Worm (Caenorhabditis elegans) whole organism, mixed stage, embryonic: ENCODE measurements around the gene C30G4.4.
"Not testable (repeated sequence)": the region's sequence is repeated elsewhere in the genome, so short reads cannot be mapped to it uniquely, and the experiment has no call there.

Source experiments
- M03D4.4 ChIP-seq: sonication (generic microtip); optimal IDR thresholded peaks from 2 replicates; lab custom pipeline; 2017; ENCODE audit warnings: mild to moderate bottlenecking, missing genetic modification characterization, missing compliant biosample characterization
- bed-3 ChIP-seq: fragments of 200-800 bp; sonication (Bioruptor generic); optimal IDR thresholded peaks from 3 replicates; lab custom pipeline; 2018; ENCODE audit warnings: mild to moderate bottlenecking, missing genetic modification characterization, moderate library complexity, missing compliant biosample characterization
- blmp-1 ChIP-seq: fragments of 150-350 bp; optimal IDR thresholded peaks from 2 replicates; lab custom pipeline; 2014; ENCODE audit warnings: missing biosample characterization, missing genetic modification characterization
- ceh-39 ChIP-seq: fragments of 150-350 bp; optimal IDR thresholded peaks from 2 replicates; lab custom pipeline; 2014; ENCODE audit warnings: missing biosample characterization, missing genetic modification characterization
- ceh-43 ChIP-seq: fragments of 200-800 bp; sonication (Bioruptor generic); optimal IDR thresholded peaks from 2 replicates; lab custom pipeline; 2018; ENCODE audit warnings: mild to moderate bottlenecking, missing genetic modification characterization, moderate library complexity, missing compliant biosample characterization
- ceh-83 ChIP-seq: fragments of 200-800 bp; sonication (Bioruptor generic); optimal IDR thresholded peaks from 2 replicates; lab custom pipeline; 2018; ENCODE audit warnings: mild to moderate bottlenecking, missing genetic modification characterization, missing compliant biosample characterization
- ces-1 ChIP-seq: fragments of 150-350 bp; optimal IDR thresholded peaks from 2 replicates; lab custom pipeline; 2014; ENCODE audit warnings: missing biosample characterization, missing genetic modification reagents, missing genetic modification characterization
- cnd-1 ChIP-seq: fragments of 200-800 bp; sonication (Bioruptor generic); optimal IDR thresholded peaks from 2 replicates; lab custom pipeline; 2018; ENCODE audit warnings: mild to moderate bottlenecking, missing genetic modification characterization, missing compliant biosample characterization
- drap-1 ChIP-seq: fragments of 200-800 bp; sonication (Bioruptor generic); optimal IDR thresholded peaks from 3 replicates; lab custom pipeline; 2018; ENCODE audit warnings: mild to moderate bottlenecking, missing genetic modification characterization, missing compliant biosample characterization
- elt-1 ChIP-seq: sonication (generic microtip); optimal IDR thresholded peaks from 2 replicates; lab custom pipeline; 2017; ENCODE audit warnings: missing genetic modification characterization, mild to moderate bottlenecking, missing compliant biosample characterization, antibody characterized with exemption, moderate library complexity, borderline replicate concordance; ENCODE audit not compliant: insufficient read depth
- elt-3 ChIP-seq: fragments of 150-350 bp; optimal IDR thresholded peaks from 2 replicates; lab custom pipeline; 2014; ENCODE audit warnings: missing biosample characterization, missing genetic modification characterization
- ham-2 ChIP-seq: fragments of 200-800 bp; sonication (Bioruptor generic); optimal IDR thresholded peaks from 2 replicates; lab custom pipeline; 2018; ENCODE audit warnings: mild to moderate bottlenecking, missing genetic modification characterization, missing compliant biosample characterization
- hlh-1 ChIP-seq: fragments of 150-350 bp; optimal IDR thresholded peaks from 2 replicates; lab custom pipeline; 2014; ENCODE audit warnings: missing biosample characterization, missing genetic modification reagents, missing genetic modification characterization
- lin-13 ChIP-seq: fragments of 150-350 bp; optimal IDR thresholded peaks from 2 replicates; lab custom pipeline; 2014; ENCODE audit warnings: missing biosample characterization, missing genetic modification characterization
- lin-32 ChIP-seq: fragments of 200-800 bp; sonication (Bioruptor generic); optimal IDR thresholded peaks from 2 replicates; lab custom pipeline; 2018; ENCODE audit warnings: mild to moderate bottlenecking, missing genetic modification characterization, missing compliant biosample characterization
- mab-5 ChIP-seq: fragments of 150-350 bp; optimal IDR thresholded peaks from 2 replicates; lab custom pipeline; 2014; ENCODE audit warnings: missing biosample characterization, missing genetic modification characterization
- mep-1 ChIP-seq: fragments of 150-350 bp; optimal IDR thresholded peaks from 2 replicates; lab custom pipeline; 2017; ENCODE audit warnings: missing biosample characterization, missing genetic modification reagents, missing genetic modification characterization, inconsistent platforms
- mls-2 ChIP-seq: sonication (generic microtip); optimal IDR thresholded peaks from 2 replicates; lab custom pipeline; 2016; ENCODE audit warnings: mild to moderate bottlenecking, missing genetic modification characterization, moderate library complexity, missing compliant biosample characterization
- nhr-12 ChIP-seq: fragments of 150-350 bp; optimal IDR thresholded peaks from 2 replicates; lab custom pipeline; 2014; ENCODE audit warnings: missing biosample characterization, missing genetic modification characterization
- nhr-2 ChIP-seq: fragments of 150-350 bp; optimal IDR thresholded peaks from 2 replicates; lab custom pipeline; 2014; ENCODE audit warnings: missing biosample characterization, missing genetic modification characterization
- nhr-237 ChIP-seq: fragments of 150-350 bp; optimal IDR thresholded peaks from 2 replicates; lab custom pipeline; 2014; ENCODE audit warnings: missing biosample characterization, missing genetic modification characterization
- nhr-28 ChIP-seq: fragments of 150-350 bp; optimal IDR thresholded peaks from 2 replicates; lab custom pipeline; 2014; ENCODE audit warnings: missing biosample characterization, missing genetic modification characterization
- nhr-76 ChIP-seq: sonication (generic microtip); optimal IDR thresholded peaks from 2 replicates; lab custom pipeline; 2017; ENCODE audit warnings: missing biosample characterization, missing genetic modification characterization
- sem-2 ChIP-seq: fragments of 200-800 bp; sonication (Bioruptor generic); optimal IDR thresholded peaks from 2 replicates; lab custom pipeline; 2018; ENCODE audit warnings: mild to moderate bottlenecking, missing genetic modification characterization, missing compliant biosample characterization
- snpc-4 ChIP-seq: fragments of 150-350 bp; optimal IDR thresholded peaks from 2 replicates; lab custom pipeline; 2014; ENCODE audit warnings: missing biosample characterization, missing genetic modification characterization
- sptf-1 ChIP-seq: sonication (generic microtip); optimal IDR thresholded peaks from 2 replicates; lab custom pipeline; 2017; ENCODE audit warnings: mild to moderate bottlenecking, missing genetic modification characterization, moderate library complexity, missing compliant biosample characterization
- tbx-8 ChIP-seq: fragments of 200-800 bp; sonication (Bioruptor generic); optimal IDR thresholded peaks from 2 replicates; lab custom pipeline; 2018; ENCODE audit warnings: mild to moderate bottlenecking, missing genetic modification characterization, moderate library complexity, missing compliant biosample characterization
- unc-62 ChIP-seq: fragments of 150-350 bp; optimal IDR thresholded peaks from 2 replicates; lab custom pipeline; 2014; ENCODE audit warnings: missing biosample characterization, missing genetic modification reagents, missing genetic modification characterization
- zip-8 ChIP-seq: fragments of 150-350 bp; optimal IDR thresholded peaks from 2 replicates; lab custom pipeline; 2014; ENCODE audit warnings: missing biosample characterization, missing genetic modification characterization
- ztf-11 ChIP-seq: fragments of 150-350 bp; optimal IDR thresholded peaks from 2 replicates; lab custom pipeline; 2014; ENCODE audit warnings: missing biosample characterization, missing genetic modification characterization

The C30G4.4 gene

ce11 chrX:17072088-17072487 is at the start of gene C30G4.4:
Gene C30G4.4, minus strand, starts transcription at chrX:17072188.
- TF ChIP-seq nhr-237 (tag; lab: Kevin White, UChicago) (no peak), elt-3 (tag; lab: Kevin White, UChicago) (no peak), lin-13 (tag; lab: Kevin White, UChicago) (no peak), unc-62 (GFP tag; lab: Kevin White, UChicago) (no peak), ham-2 (no peak), nhr-2 (tag; lab: Kevin White, UChicago) (no peak), sem-2 (GFP tag; lab: Kevin White, UChicago) (no peak), mab-5 (tag; lab: Kevin White, UChicago) (no peak)
- TF ChIP-seq, all 35 proteins: peak for 0

ce11 chrX:17117359-17117758 is 45.4 kb upstream of the C30G4.4 start, which contains the start of gene K09E3.2:
Gene K09E3.2, plus strand, starts transcription at chrX:17117659.
- not testable (repeated sequence) for TF ChIP-seq lin-13 (tag; lab: Kevin White, UChicago); mls-2; drap-1 (GFP tag; lab: Kevin White, UChicago)

- TF ChIP-seq ceh-43 (GFP tag; lab: Kevin White, UChicago) (no peak), ham-2 (no peak), mab-5 (tag; lab: Kevin White, UChicago) (no peak), zip-8 (tag; lab: Kevin White, UChicago) (no peak), lin-32 (GFP tag; lab: Kevin White, UChicago) (no peak), sem-2 (GFP tag; lab: Kevin White, UChicago) (no peak), blmp-1 (no peak), tbx-8 (GFP tag; lab: Kevin White, UChicago) (no peak), ceh-39 (tag; lab: Kevin White, UChicago) (no peak), ztf-11 (tag; lab: Kevin White, UChicago) (no peak), ceh-83 (GFP tag; lab: Kevin White, UChicago) (no peak), mep-1 (tag; lab: Kevin White, UChicago) (no peak), hlh-1 (tag; lab: Kevin White, UChicago) (no peak), M03D4.4 (tag; lab: Kevin White, UChicago) (no peak), lin-13 (tag; lab: Kevin White, UChicago) (no peak)
Observed at ce11 chrX:17115089-17115488, 43.1 kb upstream of the C30G4.4 start, which contains the start of gene lido-6. Gene lido-6, minus strand, starts transcription at chrX:17115189.

- TF ChIP-seq nhr-76 (tag; lab: Kevin White, UChicago) (no peak), tbx-8 (GFP tag; lab: Kevin White, UChicago) (no peak), ham-2 (no peak), blmp-1 (no peak), cnd-1 (tag; lab: Kevin White, UChicago) (no peak), M03D4.4 (tag; lab: Kevin White, UChicago) (no peak)
Observed at ce11 chrX:17110555-17110954, 38.6 kb upstream of the C30G4.4 start, which contains the start of gene lido-5. Gene lido-5, minus strand, starts transcription at chrX:17110655.

ce11 chrX:17107670-17108069 is 35.7 kb upstream of the C30G4.4 start, which contains the start of gene lido-4:
Gene lido-4, minus strand, starts transcription at chrX:17107770.
- TF ChIP-seq nhr-76 (tag; lab: Kevin White, UChicago), result no peak
- no peak for TF ChIP-seq nhr-2 (tag; lab: Kevin White, UChicago)
- TF ChIP-seq sem-2 (GFP tag; lab: Kevin White, UChicago), result no peak
- TF ChIP-seq, all 35 proteins: peak for 0

- TF ChIP-seq ztf-11 (tag; lab: Kevin White, UChicago) (no peak), mls-2 (no peak), nhr-28 (no peak), bed-3 (GFP tag; lab: Kevin White, UChicago) (no peak), nhr-2 (tag; lab: Kevin White, UChicago) (no peak), mab-5 (tag; lab: Kevin White, UChicago) (no peak), lin-13 (tag; lab: Kevin White, UChicago) (no peak), sptf-1 (tag; lab: Kevin White, UChicago) (no peak), elt-3 (tag; lab: Kevin White, UChicago) (no peak), M03D4.4 (tag; lab: Kevin White, UChicago) (no peak), nhr-12 (no peak), ceh-83 (GFP tag; lab: Kevin White, UChicago) (no peak), ces-1 (no peak), elt-1 (tag; lab: Kevin White, UChicago) (no peak), lin-32 (GFP tag; lab: Kevin White, UChicago) (no peak), ceh-39 (tag; lab: Kevin White, UChicago) (no peak), hlh-1 (tag; lab: Kevin White, UChicago) (no peak), snpc-4 (tag; lab: Kevin White, UChicago) (no peak), tbx-8 (GFP tag; lab: Kevin White, UChicago) (no peak)
Observed at ce11 chrX:17100656-17101055, 28.7 kb upstream of the C30G4.4 start, which contains the start of gene lido-2. Gene lido-2, minus strand, starts transcription at chrX:17100756.
